Worm (Caenorhabditis elegans): Measurements from ENCODE around the gene apc-10.

ce11 chrV:10472901-10473774 is 47.0 kb upstream of the apc-10 start:
- TF ChIP-seq fax-1 (tag; optimal IDR thresholded peaks at IDR 0.05) (no peak), ceh-30 (tag; optimal IDR thresholded peaks at IDR 0.05) (no peak), fkh-6 (tag; optimal IDR thresholded peaks at IDR 0.05) (no peak), ceh-48 (tag; optimal IDR thresholded peaks at IDR 0.05) (no peak), F13H6.1 (tag; optimal IDR thresholded peaks at IDR 0.05) (no peak)
